Worm (Caenorhabditis elegans) whole organism, L1 larva: ENCODE results near the gene spp-13.

ENCODE experiments used
- C04F5.9 ChIP-seq: sonication (generic microtip); optimal IDR thresholded peaks from 2 replicates; lab custom pipeline; 2016; ENCODE audit warnings: missing genetic modification characterization, missing compliant biosample characterization
- F16B12.6 ChIP-seq: fragments of 150-350 bp; optimal IDR thresholded peaks from 2 replicates; lab custom pipeline; 2014; ENCODE audit warnings: missing biosample characterization, missing genetic modification characterization
- aha-1 ChIP-seq: fragments of 150-350 bp; optimal IDR thresholded peaks from 2 replicates; lab custom pipeline; 2014; ENCODE audit warnings: missing biosample characterization, missing genetic modification characterization
- alr-1 ChIP-seq: fragments of 200-800 bp; sonication (Bioruptor generic); optimal IDR thresholded peaks from 2 replicates; lab custom pipeline; 2018; ENCODE audit warnings: borderline replicate concordance, mild to moderate bottlenecking, missing genetic modification characterization, missing compliant biosample characterization
- aly-2 ChIP-seq: fragments of 150-350 bp; optimal IDR thresholded peaks from 2 replicates; lab custom pipeline; 2014; ENCODE audit warnings: missing biosample characterization, missing genetic modification characterization
- ama-1 ChIP-seq: fragments of 150-350 bp; optimal IDR thresholded peaks from 2 replicates; lab custom pipeline; 2014
- blmp-1 ChIP-seq: fragments of 150-350 bp; optimal IDR thresholded peaks from 2 replicates; lab custom pipeline; 2014; ENCODE audit warnings: missing biosample characterization, missing genetic modification characterization
- ceh-63 ChIP-seq: fragments of 200-800 bp; sonication (Bioruptor generic); optimal IDR thresholded peaks from 2 replicates; lab custom pipeline; 2018; ENCODE audit warnings: mild to moderate bottlenecking, missing genetic modification characterization, missing compliant biosample characterization
- ceh-8 ChIP-seq: fragments of 200-800 bp; sonication (Bioruptor generic); optimal IDR thresholded peaks from 2 replicates; lab custom pipeline; 2018; ENCODE audit warnings: mild to moderate bottlenecking, missing genetic modification characterization, moderate library complexity, missing compliant biosample characterization
- ceh-82 ChIP-seq, 3 experiments: fragments of 150-350 bp in 1 of 3; sonication (generic microtip) in 2 of 3; optimal IDR thresholded peaks; 2 replicates each; lab custom pipeline; 2014 to 2017; ENCODE audit warnings: missing biosample characterization in 3 of 3, missing genetic modification characterization in 3 of 3
- ceh-90 ChIP-seq: sonication (generic microtip); optimal IDR thresholded peaks from 2 replicates; lab custom pipeline; 2016; ENCODE audit warnings: missing genetic modification characterization, missing compliant biosample characterization
- dpl-1 ChIP-seq, 3 experiments: fragments of 150-350 bp in 2 of 3; sonication (generic microtip) in 1 of 3; optimal IDR thresholded peaks; 2 replicates each; lab custom pipeline; 2014 to 2017; ENCODE audit warnings: missing biosample characterization in 3 of 3, missing genetic modification characterization in 3 of 3, missing genetic modification reagents in 3 of 3
- egl-13 ChIP-seq: sonication (generic microtip); optimal IDR thresholded peaks from 2 replicates; lab custom pipeline; 2016; ENCODE audit warnings: missing genotype, missing genetic modification reagents, missing genetic modification characterization, missing compliant biosample characterization
- egl-27 ChIP-seq, 2 experiments: fragments of 150-350 bp in 1 of 2; sonication (generic microtip); optimal IDR thresholded peaks; 3 replicates each; lab custom pipeline; 2017 to 2018; ENCODE audit warnings: missing biosample characterization in 2 of 2, missing genetic modification characterization in 2 of 2, missing genetic modification reagents in 2 of 2
- elt-2 ChIP-seq: sonication (generic microtip); optimal IDR thresholded peaks from 2 replicates; lab custom pipeline; 2016; ENCODE audit warnings: missing genetic modification characterization, mild to moderate bottlenecking, inconsistent platforms, missing compliant biosample characterization, missing genetic modification reagents
- elt-3 ChIP-seq, 6 experiments: fragments of 150-350 bp in 1 of 6; sonication (generic microtip); optimal IDR thresholded peaks; 2 replicates each; lab custom pipeline; 2017 to 2018; ENCODE audit warnings: missing biosample characterization in 6 of 6, missing genetic modification characterization in 6 of 6, inconsistent platforms in 1 of 6
- fkh-10 ChIP-seq: sonication (generic microtip); optimal IDR thresholded peaks from 2 replicates; lab custom pipeline; 2017; ENCODE audit warnings: missing biosample characterization, missing genetic modification reagents, missing genetic modification characterization
- fkh-4 ChIP-seq: sonication (generic microtip); optimal IDR thresholded peaks from 2 replicates; lab custom pipeline; 2016; ENCODE audit warnings: missing compliant biosample characterization, missing genetic modification characterization, borderline replicate concordance
- fkh-8 ChIP-seq: sonication (generic microtip); optimal IDR thresholded peaks from 2 replicates; lab custom pipeline; 2016; ENCODE audit warnings: mild to moderate bottlenecking, missing genetic modification characterization, missing compliant biosample characterization
- grh-1 ChIP-seq: fragments of 200-800 bp; sonication (Bioruptor generic); IDR thresholded peaks from 2 replicates; pipeline ENCODE4 v1.3.6; 2022; ENCODE audit warnings: missing genetic modification reagents, missing genetic modification characterization, missing compliant biosample characterization
- hpl-2 ChIP-seq: fragments of 150-350 bp; optimal IDR thresholded peaks from 2 replicates; lab custom pipeline; 2014; ENCODE audit warnings: missing biosample characterization, missing genetic modification reagents, missing genetic modification characterization
- irx-1 ChIP-seq: sonication (generic microtip); optimal IDR thresholded peaks from 2 replicates; lab custom pipeline; 2016; ENCODE audit warnings: missing genetic modification characterization, missing compliant biosample characterization
- isw-1 ChIP-seq: fragments of 200-800 bp; sonication (Bioruptor generic); IDR thresholded peaks from 2 replicates; pipeline ENCODE4 v1.3.6; 2022; ENCODE audit warnings: missing genetic modification characterization, missing compliant biosample characterization
- lin-13 ChIP-seq: fragments of 150-350 bp; optimal IDR thresholded peaks from 2 replicates; lab custom pipeline; 2014; ENCODE audit warnings: missing biosample characterization, missing genetic modification reagents, missing genetic modification characterization
- lin-14 ChIP-seq: fragments of 200-800 bp; sonication (Bioruptor generic); optimal IDR thresholded peaks from 2 replicates; lab custom pipeline; 2018; ENCODE audit warnings: mild to moderate bottlenecking, missing genetic modification characterization, moderate library complexity, missing compliant biosample characterization
- lin-15B ChIP-seq: fragments of 150-350 bp; sonication (generic microtip); optimal IDR thresholded peaks from 3 replicates; lab custom pipeline; 2014; ENCODE audit warnings: missing biosample characterization, missing genetic modification characterization
- lin-39 ChIP-seq: fragments of 150-350 bp; optimal IDR thresholded peaks from 2 replicates; lab custom pipeline; 2014; ENCODE audit warnings: missing biosample characterization, missing genetic modification reagents, missing genetic modification characterization
- lir-3 ChIP-seq: sonication (generic microtip); optimal IDR thresholded peaks from 2 replicates; lab custom pipeline; 2016; ENCODE audit warnings: mild to moderate bottlenecking, missing genetic modification characterization, moderate library complexity, missing compliant biosample characterization; ENCODE audit not compliant: poor library complexity
- mdl-1 ChIP-seq, 2 experiments: fragments of 150-350 bp; optimal IDR thresholded peaks; 2 replicates each; lab custom pipeline; 2014 to 2017; ENCODE audit warnings: missing biosample characterization in 2 of 2, missing genetic modification characterization in 2 of 2, inconsistent platforms in 1 of 2
- nhr-12 ChIP-seq: sonication (generic microtip); optimal IDR thresholded peaks from 2 replicates; lab custom pipeline; 2017; ENCODE audit warnings: missing biosample characterization, missing genetic modification characterization
- nhr-19 ChIP-seq: fragments of 200-800 bp; sonication (Bioruptor generic); conservative IDR thresholded peaks from 2 replicates; pipeline ENCODE4 v1.3.6; 2022; ENCODE audit warnings: missing genetic modification characterization, missing compliant biosample characterization
- nhr-20 ChIP-seq: sonication (generic microtip); optimal IDR thresholded peaks from 2 replicates; lab custom pipeline; 2016; ENCODE audit warnings: mild to moderate bottlenecking, missing genetic modification characterization, missing compliant biosample characterization
- nhr-47 ChIP-seq: sonication (generic microtip); optimal IDR thresholded peaks from 2 replicates; lab custom pipeline; 2016; ENCODE audit warnings: mild to moderate bottlenecking, missing genetic modification characterization, moderate library complexity, missing compliant biosample characterization
- nhr-71 ChIP-seq: sonication (generic microtip); optimal IDR thresholded peaks from 2 replicates; lab custom pipeline; 2016; ENCODE audit warnings: mild to moderate bottlenecking, missing genetic modification characterization, moderate library complexity, missing compliant biosample characterization
- nhr-76 ChIP-seq: sonication (generic microtip); optimal IDR thresholded peaks from 2 replicates; lab custom pipeline; 2017; ENCODE audit warnings: missing biosample characterization, missing genetic modification characterization
- nhr-77 ChIP-seq: fragments of 150-350 bp; optimal IDR thresholded peaks from 2 replicates; lab custom pipeline; 2014; ENCODE audit warnings: missing biosample characterization, missing genetic modification characterization
- nhr-85 ChIP-seq: sonication (generic microtip); peaks from one replicate; lab custom pipeline; 2016; ENCODE audit warnings: missing genetic modification characterization, inconsistent platforms, missing compliant biosample characterization
- nhr-90 ChIP-seq: sonication (generic microtip); optimal IDR thresholded peaks from 2 replicates; lab custom pipeline; 2016; ENCODE audit warnings: mild to moderate bottlenecking, missing genetic modification characterization, missing compliant biosample characterization; ENCODE audit not compliant: poor library complexity
- pax-3 ChIP-seq: fragments of 200-800 bp; sonication (Bioruptor generic); optimal IDR thresholded peaks from 2 replicates; lab custom pipeline; 2018; ENCODE audit warnings: mild to moderate bottlenecking, missing genetic modification characterization, moderate library complexity, missing compliant biosample characterization
- snpc-4 ChIP-seq: fragments of 150-350 bp; optimal IDR thresholded peaks from 2 replicates; lab custom pipeline; 2014; ENCODE audit warnings: missing biosample characterization, missing genetic modification characterization
- snu-23 ChIP-seq: sonication (generic microtip); optimal IDR thresholded peaks from 2 replicates; lab custom pipeline; 2016; ENCODE audit warnings: missing genetic modification characterization, missing compliant biosample characterization
- sox-4 ChIP-seq: sonication (generic microtip); optimal IDR thresholded peaks from 2 replicates; lab custom pipeline; 2016; ENCODE audit warnings: missing genetic modification characterization, missing compliant biosample characterization
- sptf-1 ChIP-seq: fragments of 150-350 bp; optimal IDR thresholded peaks from 2 replicates; lab custom pipeline; 2014; ENCODE audit warnings: missing biosample characterization, missing genetic modification characterization
- sup-37 ChIP-seq: fragments of 200-800 bp; sonication (Bioruptor generic); optimal IDR thresholded peaks from 2 replicates; lab custom pipeline; 2018; ENCODE audit warnings: mild to moderate bottlenecking, missing genetic modification characterization, missing compliant biosample characterization
- unc-130 ChIP-seq: fragments of 150-350 bp; optimal IDR thresholded peaks from 2 replicates; lab custom pipeline; 2017; ENCODE audit warnings: missing biosample characterization, missing genetic modification characterization, inconsistent platforms
- unc-30 ChIP-seq: sonication (generic microtip); optimal IDR thresholded peaks from 2 replicates; lab custom pipeline; 2017; ENCODE audit warnings: missing biosample characterization, missing genetic modification characterization
- unc-62 ChIP-seq: fragments of 150-350 bp; optimal IDR thresholded peaks from 2 replicates; lab custom pipeline; 2014; ENCODE audit warnings: missing biosample characterization, missing genetic modification reagents, missing genetic modification characterization
- unc-86 ChIP-seq: sonication (generic microtip); optimal IDR thresholded peaks from 2 replicates; lab custom pipeline; 2016; ENCODE audit warnings: missing genetic modification characterization, missing compliant biosample characterization
- zip-4 ChIP-seq: fragments of 200-800 bp; sonication (Bioruptor generic); optimal IDR thresholded peaks from 2 replicates; lab custom pipeline; 2018; ENCODE audit warnings: mild to moderate bottlenecking, missing genetic modification characterization, moderate library complexity, missing compliant biosample characterization

spp-13 gene

DNA sequence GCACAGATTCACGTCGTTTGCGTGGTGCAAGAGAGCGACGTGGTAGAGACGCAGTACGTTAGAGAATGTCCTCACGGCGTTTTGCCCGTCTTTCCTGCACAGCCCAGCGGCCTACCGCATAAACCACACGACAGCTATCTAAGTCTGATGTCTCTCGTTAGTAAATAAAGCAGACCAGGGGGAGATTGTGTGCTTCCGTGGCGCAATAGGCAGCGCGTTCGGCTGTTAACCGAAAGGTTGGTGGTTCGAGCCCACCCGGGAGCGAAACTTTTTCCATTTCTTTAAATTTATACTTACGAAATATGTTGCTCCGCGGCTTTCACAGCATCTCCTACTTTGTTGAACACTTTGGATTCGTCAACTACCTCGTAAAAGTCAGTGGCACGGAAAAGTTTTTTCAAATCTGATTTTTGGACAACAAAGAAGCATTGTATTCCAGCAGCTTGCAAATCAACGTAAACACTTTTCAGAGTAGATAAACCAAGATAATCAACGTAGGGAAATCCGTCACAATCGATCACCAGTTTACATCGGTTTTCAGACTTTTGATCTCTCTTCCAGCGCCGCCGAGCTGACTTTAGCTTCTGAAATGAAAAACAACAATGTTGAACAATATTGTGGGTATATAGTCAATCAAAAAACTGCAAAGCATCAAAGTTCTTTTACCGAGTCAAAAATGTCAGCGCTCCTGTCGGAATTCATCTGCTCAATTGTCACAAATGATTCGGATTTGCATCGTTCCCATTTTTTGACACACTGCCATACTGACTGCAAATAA is 13.8 kb downstream of the spp-13 start (continued):
- peak; percentile 77 for TF ChIP-seq elt-2
- no peak for TF ChIP-seq ceh-90 (tag; lab: Kevin White, UChicago)
- peak; percentile 87 for TF ChIP-seq unc-86 (tag; lab: Kevin White, UChicago)
- TF ChIP-seq sox-4 (tag; lab: Kevin White, UChicago) = peak; percentile 84
- TF ChIP-seq nhr-71 (tag; lab: Kevin White, UChicago) = peak; percentile 96
- no peak for TF ChIP-seq F16B12.6 (tag; lab: Kevin White, UChicago)
- peak; percentile 82 for TF ChIP-seq pax-3 (tag; lab: Kevin White, UChicago)
- TF ChIP-seq fkh-8 (tag; lab: Kevin White, UChicago) = peak; percentile 94
- no peak for TF ChIP-seq fkh-4 (tag; lab: Kevin White, UChicago)
- TF ChIP-seq nhr-19 = peak; percentile 92
- no peak for TF ChIP-seq hpl-2 (GFP tag; lab: Kevin White, UChicago)
- TF ChIP-seq elt-3 (tag; optimal IDR thresholded peaks at IDR 0.05; lab: Kevin White, UChicago) = peak in 3 of 6 experiments; percentile 4 to 83 (median 39)
- peak; percentile 81 for TF ChIP-seq sup-37 (GFP tag; lab: Kevin White, UChicago)
- peak; percentile 60 to 83 (median 74) for TF ChIP-seq ceh-82 (tag; optimal IDR thresholded peaks at IDR 0.05; lab: Kevin White, UChicago)
- no peak for TF ChIP-seq nhr-12 (tag; lab: Kevin White, UChicago)
- no peak for TF ChIP-seq lin-15B (tag; lab: Kevin White, UChicago)
- no peak for TF ChIP-seq unc-30 (tag; lab: Kevin White, UChicago)
- peak; percentile 69 to 73 for TF ChIP-seq egl-27 (tag; optimal IDR thresholded peaks at IDR 0.05; lab: Kevin White, UChicago)
- peak; percentile 63 for TF ChIP-seq aly-2 (tag; lab: Kevin White, UChicago)
- TF ChIP-seq unc-62 (GFP tag; lab: Kevin White, UChicago) = no peak
- peak; percentile 68 for TF ChIP-seq lin-39 (tag; lab: Kevin White, UChicago)
- TF ChIP-seq sptf-1 (tag; lab: Kevin White, UChicago) = no peak
- TF ChIP-seq lir-3 = peak; percentile 84
- peak; percentile 84 for TF ChIP-seq egl-13
- TF ChIP-seq nhr-90 (tag; lab: Kevin White, UChicago) = peak; percentile 91
- TF ChIP-seq mdl-1 (tag; optimal IDR thresholded peaks at IDR 0.05; lab: Kevin White, UChicago) = peak in 1 of 2 experiments; percentile 81
- TF ChIP-seq nhr-76 (tag; lab: Kevin White, UChicago) = no peak
- peak; percentile 96 for TF ChIP-seq nhr-47
- no peak for TF ChIP-seq unc-130 (tag; lab: Kevin White, UChicago)
- TF ChIP-seq isw-1 (GFP tag; lab: Robert Waterston, UW) = peak; percentile 86
- no peak for TF ChIP-seq aha-1 (tag; lab: Kevin White, UChicago)
- peak; percentile 90 for TF ChIP-seq irx-1
- peak; percentile 77 for TF ChIP-seq grh-1
- peak; percentile 81 for TF ChIP-seq zip-4 (GFP tag; lab: Kevin White, UChicago)
- TF ChIP-seq alr-1 (tag; lab: Kevin White, UChicago) = no peak
- no peak for TF ChIP-seq ceh-63
- TF ChIP-seq snu-23 (GFP tag; lab: Kevin White, UChicago) = peak; percentile 96
- TF ChIP-seq dpl-1 (GFP tag; optimal IDR thresholded peaks at IDR 0.05; lab: Kevin White, UChicago) = peak in 2 of 3 experiments; percentile 44 to 50
- peak; percentile 93 for TF ChIP-seq fkh-10 (GFP tag; lab: Kevin White, UChicago)
- TF ChIP-seq ama-1 (lab: Kevin White, UChicago) = no peak
- peak; percentile 75 for TF ChIP-seq nhr-77
- TF ChIP-seq lin-13 (GFP tag; lab: Kevin White, UChicago) = peak; percentile 80
- TF ChIP-seq lin-14 (GFP tag; lab: Kevin White, UChicago) = peak; percentile 97
- TF ChIP-seq nhr-85 (tag; lab: Kevin White, UChicago) = peak; percentile 94
- peak; percentile 39 for TF ChIP-seq C04F5.9 (tag; lab: Kevin White, UChicago)
- peak; percentile 80 for TF ChIP-seq ceh-8 (GFP tag; lab: Kevin White, UChicago)
- TF ChIP-seq blmp-1 (tag; lab: Kevin White, UChicago) = peak; percentile 42
- peak; percentile 94 for TF ChIP-seq nhr-20 (tag; lab: Kevin White, UChicago)
- TF ChIP-seq snpc-4 = peak; percentile 49
